Fruit fly (Drosophila melanogaster) whole organism, wandering third instar larva: ENCODE results near the gene CycD.

Experiments used
- Abd-B ChIP-seq: fragments of >200 bp; optimal IDR thresholded peaks from 2 replicates; lab custom pipeline; 2017; ENCODE audit warnings: missing biosample characterization, missing genetic modification characterization
- CG32264 ChIP-seq: fragments of 200-800 bp; sonication (Bioruptor generic); optimal IDR thresholded peaks from 2 replicates; lab custom pipeline; 2016; ENCODE audit warnings: missing biosample characterization, missing genetic modification characterization
- CG9705 ChIP-seq: fragments of 200-800 bp; sonication (Bioruptor generic); optimal IDR thresholded peaks from 2 replicates; lab custom pipeline; 2018; ENCODE audit warnings: missing biosample characterization, mild to moderate bottlenecking, missing genetic modification characterization
- CrebA ChIP-seq: fragments of 200-800 bp; sonication (Bioruptor generic); optimal IDR thresholded peaks from 2 replicates; lab custom pipeline; 2016; ENCODE audit warnings: missing biosample characterization, mild to moderate bottlenecking, missing genetic modification characterization, borderline replicate concordance
- Dfd ChIP-seq: fragments of >200 bp; optimal IDR thresholded peaks from 2 replicates; lab custom pipeline; 2017; ENCODE audit warnings: missing biosample characterization, missing genetic modification characterization
- Dif ChIP-seq: fragments of 200-275, 200-300 bp; sonication (Bioruptor generic); optimal IDR thresholded peaks from 2 replicates; lab custom pipeline; 2018; ENCODE audit warnings: missing biosample characterization, missing genetic modification characterization; ENCODE audit not compliant: partially characterized antibody
- GATAd ChIP-seq: sonication (Bioruptor generic); optimal IDR thresholded peaks from 2 replicates; lab custom pipeline; 2016; ENCODE audit warnings: missing biosample characterization, missing genetic modification characterization
- HLH106 ChIP-seq: fragments of 200-800 bp; optimal IDR thresholded peaks from 3 replicates; lab custom pipeline; 2019; ENCODE audit warnings: missing biosample characterization, mild to moderate bottlenecking, missing genetic modification characterization, moderate library complexity
- Hnf4 ChIP-seq: fragments of 200-800 bp; sonication (Bioruptor generic); optimal IDR thresholded peaks from 2 replicates; lab custom pipeline; 2016; ENCODE audit warnings: missing biosample characterization, mild to moderate bottlenecking, missing genetic modification characterization
- Hr78 ChIP-seq: fragments of >200 bp; optimal IDR thresholded peaks from 2 replicates; lab custom pipeline; 2017; ENCODE audit warnings: missing biosample characterization, missing genetic modification characterization
- Hr83 ChIP-seq: fragments of 200-300 bp; sonication (Bioruptor generic); optimal IDR thresholded peaks from 2 replicates; lab custom pipeline; 2016; ENCODE audit warnings: missing biosample characterization, mild to moderate bottlenecking, missing genetic modification characterization, moderate library complexity; ENCODE audit not compliant: poor library complexity, severe bottlenecking
- Jra ChIP-seq: sonication (Bioruptor generic); optimal IDR thresholded peaks from 2 replicates; lab custom pipeline; 2016; ENCODE audit warnings: missing biosample characterization, missing genetic modification characterization
- Mio ChIP-seq: sonication (Bioruptor generic); optimal IDR thresholded peaks from 2 replicates; lab custom pipeline; 2016; ENCODE audit warnings: missing biosample characterization, missing genetic modification characterization
- Myc ChIP-seq: fragments of >200 bp; optimal IDR thresholded peaks from 2 replicates; lab custom pipeline; 2017
- N ChIP-seq: fragments of >200 bp; optimal IDR thresholded peaks from 2 replicates; lab custom pipeline; 2018; ENCODE audit warnings: missing biosample characterization, missing external identifiers, missing genetic modification characterization
- OdsH ChIP-seq: fragments of 200-800 bp; sonication (Bioruptor generic); optimal IDR thresholded peaks from 2 replicates; lab custom pipeline; 2016; ENCODE audit warnings: missing biosample characterization, mild to moderate bottlenecking, missing genetic modification characterization
- Rel ChIP-seq, 2 experiments: fragments of 200-800 bp; sonication (Bioruptor generic) in 1 of 2; optimal IDR thresholded peaks; 2 replicates in 1 of 2; 3 replicates in 1 of 2; lab custom pipeline; 2016 to 2019; ENCODE audit warnings: mild to moderate bottlenecking in 2 of 2, missing biosample characterization in 2 of 2, missing genetic modification characterization in 2 of 2, moderate library complexity in 1 of 2
- Sp1 ChIP-seq: fragments of 200-800 bp; sonication (Bioruptor generic); optimal IDR thresholded peaks from 3 replicates; lab custom pipeline; 2019; ENCODE audit warnings: missing biosample characterization, mild to moderate bottlenecking, missing genetic modification characterization, moderate library complexity
- Vsx2 ChIP-seq: fragments of 200-300, 225-300 bp; sonication (Bioruptor generic); optimal IDR thresholded peaks from 2 replicates; lab custom pipeline; 2018; ENCODE audit warnings: missing biosample characterization, missing genetic modification characterization; ENCODE audit not compliant: partially characterized antibody
- br ChIP-seq: fragments of 200-800 bp; sonication (Bioruptor generic); optimal IDR thresholded peaks from 2 replicates; lab custom pipeline; 2016; ENCODE audit warnings: missing biosample characterization, missing genetic modification characterization
- brk ChIP-seq: fragments of 200-800 bp; sonication (Bioruptor generic); optimal IDR thresholded peaks from 2 replicates; lab custom pipeline; 2016; ENCODE audit warnings: missing biosample characterization, mild to moderate bottlenecking, missing genetic modification characterization
- dl ChIP-seq, 2 experiments: fragments of 175-275, 200-275 bp in 1 of 2; fragments of 200-275 bp in 1 of 2; sonication (Bioruptor generic); optimal IDR thresholded peaks; lab custom pipeline; 2018; ENCODE audit warnings: mild to moderate bottlenecking in 2 of 2, missing biosample characterization in 2 of 2, missing genetic modification characterization in 2 of 2, moderate library complexity in 2 of 2; ENCODE audit not compliant: partially characterized antibody in 2 of 2, insufficient read depth in 1 of 2
- dmrt93B ChIP-seq: fragments of 200-800 bp; sonication (Bioruptor generic); optimal IDR thresholded peaks from 2 replicates; lab custom pipeline; 2018; ENCODE audit warnings: missing biosample characterization, mild to moderate bottlenecking, missing genetic modification characterization
- dsf ChIP-seq: sonication (Bioruptor generic); optimal IDR thresholded peaks from 2 replicates; lab custom pipeline; 2016; ENCODE audit warnings: missing biosample characterization, missing genetic modification characterization, borderline replicate concordance
- ey ChIP-seq: fragments of 200-800 bp; sonication (Bioruptor generic); optimal IDR thresholded peaks from 2 replicates; lab custom pipeline; 2016; ENCODE audit warnings: missing biosample characterization, missing genetic modification characterization
- foxo ChIP-seq, 2 experiments: fragments of 200-800 bp; sonication (Bioruptor generic); optimal IDR thresholded peaks; 2 replicates in 1 of 2; 3 replicates in 1 of 2; lab custom pipeline; 2016 to 2017; ENCODE audit warnings: missing biosample characterization in 2 of 2, missing genetic modification characterization in 2 of 2
- fru ChIP-seq: fragments of 200-800 bp; sonication (Bioruptor generic); optimal IDR thresholded peaks from 3 replicates; lab custom pipeline; 2016; ENCODE audit warnings: missing biosample characterization, mild to moderate bottlenecking, missing genetic modification characterization
- h ChIP-seq: fragments of 200-800 bp; sonication (Bioruptor generic); optimal IDR thresholded peaks from 3 replicates; lab custom pipeline; 2016; ENCODE audit warnings: missing biosample characterization, mild to moderate bottlenecking, missing genetic modification characterization
- jim ChIP-seq: fragments of 175-275, 200-325 bp; sonication (Bioruptor generic); optimal IDR thresholded peaks from 2 replicates; lab custom pipeline; 2016; ENCODE audit warnings: missing biosample characterization, mild to moderate bottlenecking, missing genetic modification characterization
- lola ChIP-seq: fragments of >200 bp; optimal IDR thresholded peaks from 2 replicates; lab custom pipeline; 2017; ENCODE audit warnings: missing biosample characterization, missing genetic modification characterization
- pan ChIP-seq: fragments of >200 bp; optimal IDR thresholded peaks from 2 replicates; lab custom pipeline; 2017
- psq ChIP-seq: fragments of 200-800 bp; sonication (Bioruptor generic); optimal IDR thresholded peaks from 3 replicates; lab custom pipeline; 2017; ENCODE audit warnings: missing biosample characterization, mild to moderate bottlenecking, missing genetic modification characterization, moderate library complexity
- rgr ChIP-seq: fragments of 200-800 bp; sonication (Bioruptor generic); optimal IDR thresholded peaks from 3 replicates; lab custom pipeline; 2016; ENCODE audit warnings: missing biosample characterization, mild to moderate bottlenecking, missing genetic modification characterization
- sage ChIP-seq: fragments of 200-800 bp; sonication (Bioruptor generic); optimal IDR thresholded peaks from 2 replicates; lab custom pipeline; 2016; ENCODE audit warnings: missing biosample characterization, mild to moderate bottlenecking, missing genetic modification characterization
- sv ChIP-seq: fragments of 200-800 bp; sonication (Bioruptor generic); optimal IDR thresholded peaks from 3 replicates; lab custom pipeline; 2016; ENCODE audit warnings: missing biosample characterization, missing genetic modification characterization
- tai ChIP-seq: sonication (Bioruptor generic); optimal IDR thresholded peaks from 2 replicates; lab custom pipeline; 2016; ENCODE audit warnings: missing biosample characterization, missing genetic modification characterization
- usp ChIP-seq: fragments of >200 bp; optimal IDR thresholded peaks from 2 replicates; lab custom pipeline; 2017; ENCODE audit warnings: missing biosample characterization, missing genetic modification characterization
- woc ChIP-seq: sonication (Bioruptor generic); optimal IDR thresholded peaks from 2 replicates; lab custom pipeline; 2016; ENCODE audit warnings: missing biosample characterization, mild to moderate bottlenecking, missing genetic modification characterization

CycD gene

dm6 chrX:15869843-15870242 lies 39.6 kb downstream of the CycD start, which contains the start of gene CG16952:
Gene CG16952, plus strand, starts transcription at chrX:15870183.
- TF ChIP-seq Jra (GFP tag; lab: Kevin White, UChicago): no peak
- TF ChIP-seq pan (lab: Kevin White, UChicago): no peak
- no peak for TF ChIP-seq Rel (GFP tag; optimal IDR thresholded peaks at IDR 0.05; lab: Kevin White, UChicago)
- peak; percentile 19 for TF ChIP-seq Rel (tag; optimal IDR thresholded peaks at IDR 0.05; lab: Kevin White, UChicago)
- TF ChIP-seq jim (GFP tag; lab: Kevin White, UChicago): no peak
- TF ChIP-seq N (GFP tag; lab: Kevin White, UChicago): peak; percentile 65
- TF ChIP-seq tai: no peak
- no peak for TF ChIP-seq psq (GFP tag; lab: Kevin White, UChicago)
- TF ChIP-seq GATAd (GFP tag; lab: Kevin White, UChicago): no peak
- TF ChIP-seq Abd-B (GFP tag; lab: Kevin White, UChicago): no peak
- TF ChIP-seq Dif: no peak
- no peak for TF ChIP-seq Hr83
- TF ChIP-seq sage (GFP tag; lab: Kevin White, UChicago): no peak
- peak in 1 of 2 experiments; percentile 9 for TF ChIP-seq foxo (GFP tag; optimal IDR thresholded peaks at IDR 0.05; lab: Kevin White, UChicago)
- TF ChIP-seq h (GFP tag; lab: Kevin White, UChicago): no peak
- no peak for TF ChIP-seq ey (GFP tag; lab: Kevin White, UChicago)
- TF ChIP-seq Dfd (GFP tag; lab: Kevin White, UChicago): no peak
- no peak for TF ChIP-seq Mio
- TF ChIP-seq rgr (GFP tag; lab: Kevin White, UChicago): no peak
- TF ChIP-seq fru (GFP tag; lab: Kevin White, UChicago): peak; percentile 2
- TF ChIP-seq Sp1 (GFP tag; lab: Kevin White, UChicago): no peak
- no peak for TF ChIP-seq brk (GFP tag; lab: Kevin White, UChicago)
- TF ChIP-seq, all 38 proteins: peak for 4

- no peak for TF ChIP-seq usp
- TF ChIP-seq fru (GFP tag; lab: Kevin White, UChicago): no peak
- TF ChIP-seq Mio: no peak
- TF ChIP-seq Dif: no peak
- no peak for TF ChIP-seq sage (GFP tag; lab: Kevin White, UChicago)
- TF ChIP-seq Dfd (GFP tag; lab: Kevin White, UChicago): no peak
- TF ChIP-seq jim (GFP tag; lab: Kevin White, UChicago): no peak
- TF ChIP-seq dmrt93B: no peak
- TF ChIP-seq CG32264 (GFP tag; lab: Kevin White, UChicago): no peak
- no peak for TF ChIP-seq Rel (GFP tag; optimal IDR thresholded peaks at IDR 0.05; lab: Kevin White, UChicago)
- no peak for TF ChIP-seq Rel (tag; optimal IDR thresholded peaks at IDR 0.05; lab: Kevin White, UChicago)
- no peak for TF ChIP-seq dl (GFP tag; optimal IDR thresholded peaks at IDR 0.05; lab: Kevin White, UChicago; ENCODE audit: insufficient read depth in 1 of 2, partially characterized antibody in 2 of 2)
- no peak for TF ChIP-seq CG9705 (GFP tag; lab: Kevin White, UChicago)
- TF ChIP-seq lola (GFP tag; lab: Kevin White, UChicago): no peak
- no peak for TF ChIP-seq Sp1 (GFP tag; lab: Kevin White, UChicago)
- TF ChIP-seq ey (GFP tag; lab: Kevin White, UChicago): no peak
- TF ChIP-seq rgr (GFP tag; lab: Kevin White, UChicago): no peak
- no peak for TF ChIP-seq Hr78
- no peak for TF ChIP-seq brk (GFP tag; lab: Kevin White, UChicago)
- no peak for TF ChIP-seq pan (lab: Kevin White, UChicago)
- TF ChIP-seq Hnf4 (GFP tag; lab: Kevin White, UChicago): no peak
These were observed 40.7 kb downstream of the CycD start for dm6 chrX:15868781-15869180.

DNA sequence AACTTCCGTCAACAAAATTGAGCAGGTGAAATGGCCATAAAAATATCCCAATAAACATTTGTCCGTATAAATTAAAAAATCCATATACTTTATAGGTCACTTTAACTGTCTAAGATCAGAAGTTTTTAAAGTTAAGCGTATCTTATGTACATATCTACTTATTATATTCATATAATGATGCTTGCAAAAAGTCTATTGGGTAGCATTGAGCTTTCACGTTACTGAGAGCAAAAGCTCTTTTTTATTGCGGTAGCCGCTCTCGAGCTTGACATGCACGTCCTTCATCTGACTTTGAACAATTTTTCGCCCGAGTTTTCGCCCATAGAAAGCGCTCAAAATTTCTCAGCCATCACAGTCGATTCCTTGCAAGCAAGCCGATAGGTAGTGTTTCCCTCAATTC lies 41.6 kb downstream of the CycD start, which contains the start of gene Gapdh2:
Gene Gapdh2 (plus strand): TSS at position 283 of the 400 bp plus-strand sequence.
- peak; percentile 100 for TF ChIP-seq rgr (GFP tag; lab: Kevin White, UChicago)
- no peak for TF ChIP-seq lola (GFP tag; lab: Kevin White, UChicago)
- no peak for TF ChIP-seq Vsx2 (GFP tag; lab: Kevin White, UChicago)
- TF ChIP-seq Dif: no peak
- peak; percentile 99 for TF ChIP-seq sage (GFP tag; lab: Kevin White, UChicago)
- peak; percentile 99 for TF ChIP-seq psq (GFP tag; lab: Kevin White, UChicago)
- peak; percentile 98 to 100 for TF ChIP-seq foxo (GFP tag; optimal IDR thresholded peaks at IDR 0.05; lab: Kevin White, UChicago)
- no peak for TF ChIP-seq pan (lab: Kevin White, UChicago)
- TF ChIP-seq woc (GFP tag; lab: Kevin White, UChicago): peak; percentile 99
- peak; percentile 100 for TF ChIP-seq OdsH (GFP tag; lab: Kevin White, UChicago)
- TF ChIP-seq fru (GFP tag; lab: Kevin White, UChicago): peak; percentile 100
- TF ChIP-seq Hr83: peak; percentile 85
- peak; percentile 99 for TF ChIP-seq sv (GFP tag; lab: Kevin White, UChicago)
- TF ChIP-seq ey (GFP tag; lab: Kevin White, UChicago): peak; percentile 99
- TF ChIP-seq h (GFP tag; lab: Kevin White, UChicago): peak; percentile 100
- TF ChIP-seq tai: peak; percentile 98
- TF ChIP-seq Myc (lab: Kevin White, UChicago): no peak
- TF ChIP-seq N (GFP tag; lab: Kevin White, UChicago): no peak
- TF ChIP-seq Jra (GFP tag; lab: Kevin White, UChicago): peak; percentile 99
- peak; percentile 100 for TF ChIP-seq Sp1 (GFP tag; lab: Kevin White, UChicago)
- peak; percentile 99 for TF ChIP-seq Hnf4 (GFP tag; lab: Kevin White, UChicago)
- TF ChIP-seq dmrt93B: peak; percentile 99
- peak; percentile 98 for TF ChIP-seq dsf
- TF ChIP-seq brk (GFP tag; lab: Kevin White, UChicago): peak; percentile 99
- TF ChIP-seq CG9705 (GFP tag; lab: Kevin White, UChicago): peak; percentile 100
- peak; percentile 92 for TF ChIP-seq Mio
- TF ChIP-seq br (GFP tag; lab: Kevin White, UChicago): peak; percentile 99
- peak; percentile 99 for TF ChIP-seq CG32264 (GFP tag; lab: Kevin White, UChicago)
- TF ChIP-seq Dfd (GFP tag; lab: Kevin White, UChicago): peak; percentile 97
- peak; percentile 95 for TF ChIP-seq GATAd (GFP tag; lab: Kevin White, UChicago)
- no peak for TF ChIP-seq Abd-B (GFP tag; lab: Kevin White, UChicago)
- TF ChIP-seq Rel (GFP tag; optimal IDR thresholded peaks at IDR 0.05; lab: Kevin White, UChicago): peak; percentile 99
- TF ChIP-seq Rel (tag; optimal IDR thresholded peaks at IDR 0.05; lab: Kevin White, UChicago): peak; percentile 99
- peak; percentile 100 for TF ChIP-seq HLH106 (tag; lab: Kevin White, UChicago)
- TF ChIP-seq usp: no peak
- no peak for TF ChIP-seq jim (GFP tag; lab: Kevin White, UChicago)
- no peak for TF ChIP-seq Hr78
- peak; percentile 98 for TF ChIP-seq CrebA (GFP tag; lab: Kevin White, UChicago)
